Worm (Caenorhabditis elegans): Measurements from ENCODE around the gene pudl-2.

Gene pudl-2

ce11 chrIV:2819633-2820032 lies 15.0 kb upstream of the pudl-2 start, which contains the start of gene Y54G2A.13:
Gene Y54G2A.13, minus strand, starts transcription at chrIV:2819733.
- TF ChIP-seq zfp-2 (tag; optimal IDR thresholded peaks at IDR 0.05) (no peak), daf-16 (GFP tag; optimal IDR thresholded peaks at IDR 0.05) (no peak), daf-16 (tag; optimal IDR thresholded peaks at IDR 0.05) (no peak), saeg-2 (GFP tag; IDR thresholded peaks at IDR 0.05) (no peak), F26F4.8 (GFP tag; conservative IDR thresholded peaks at IDR 0.05) (no peak), daf-8 (GFP tag; IDR thresholded peaks at IDR 0.05) (no peak), Y75B8A.6 (GFP tag; IDR thresholded peaks at IDR 0.05) (no peak), lir-3 (tag; optimal IDR thresholded peaks at IDR 0.05) (no peak), dmd-6 (GFP tag; IDR thresholded peaks at IDR 0.05) (no peak)

- TF ChIP-seq hlh-30 (tag; optimal IDR thresholded peaks at IDR 0.05; ENCODE audit: insufficient read depth) (no peak), ceh-62 (tag; optimal IDR thresholded peaks at IDR 0.05) (no peak), zfp-3 (GFP tag; conservative IDR thresholded peaks at IDR 0.05) (no peak), arid-1 (GFP tag; conservative IDR thresholded peaks at IDR 0.05) (no peak), daf-19 (GFP tag; conservative IDR thresholded peaks at IDR 0.05) (no peak), pha-4 (GFP tag; IDR thresholded peaks at IDR 0.05) (no peak), pha-4 (tag; optimal IDR thresholded peaks at IDR 0.05) (no peak), daf-8 (GFP tag; IDR thresholded peaks at IDR 0.05) (no peak), D1046.2 (GFP tag; IDR thresholded peaks at IDR 0.05) (no peak), ztf-11 (tag; optimal IDR thresholded peaks at IDR 0.05) (no peak), dmd-9 (GFP tag; IDR thresholded peaks at IDR 0.05) (no peak), zag-1 (tag; optimal IDR thresholded peaks at IDR 0.05) (no peak), zip-2 (tag; optimal IDR thresholded peaks at IDR 0.05) (no peak), mes-2 (tag; optimal IDR thresholded peaks at IDR 0.05; ENCODE audit: poor library complexity, severe bottlenecking) (no peak)
Observed at ce11 chrIV:2820408-2820807, 14.2 kb upstream of the pudl-2 start, which contains the start of gene Y54G2A.37. Gene Y54G2A.37, plus strand, starts transcription at chrIV:2820708.

ce11 chrIV:2823446-2823845 lies 11.2 kb upstream of the pudl-2 start, which contains the start of gene clec-80:
Gene clec-80, plus strand, starts transcription at chrIV:2823746.
- no peak for TF ChIP-seq cey-2 (tag; optimal IDR thresholded peaks at IDR 0.05; ENCODE audit: borderline replicate concordance, insufficient read depth)
- TF ChIP-seq pqm-1 (tag; optimal IDR thresholded peaks at IDR 0.05), result peak; percentile 43

- TF ChIP-seq unc-62 (GFP tag; optimal IDR thresholded peaks at IDR 0.05 in 1 of 2) (no peak), unc-62 (tag; optimal IDR thresholded peaks at IDR 0.05) (no peak), snpc-4 (tag; optimal IDR thresholded peaks at IDR 0.05) (peak; percentile 72), rbr-2 (tag; optimal IDR thresholded peaks at IDR 0.05) (no peak), dmd-6 (GFP tag; IDR thresholded peaks at IDR 0.05) (no peak), daf-16 (GFP tag; optimal IDR thresholded peaks at IDR 0.05) (no peak), daf-16 (tag; optimal IDR thresholded peaks at IDR 0.05) (no peak), sdz-12 (GFP tag; optimal IDR thresholded peaks at IDR 0.05) (peak; percentile 56), hmg-1.1 (GFP tag; IDR thresholded peaks at IDR 0.05) (no peak), saeg-2 (GFP tag; IDR thresholded peaks at IDR 0.05) (no peak), dmd-8 (GFP tag; IDR thresholded peaks at IDR 0.05) (no peak), lin-39 (tag; optimal IDR thresholded peaks at IDR 0.05) (no peak), ceh-28 (tag; optimal IDR thresholded peaks at IDR 0.05) (peak; percentile 20)
Observed at ce11 chrIV:2825460-2826103, 9.0 kb upstream of the pudl-2 start.

ce11 chrIV:2826335-2826734 lies 8.3 kb upstream of the pudl-2 start:
- no peak for TF ChIP-seq set-16 (GFP tag; IDR thresholded peaks at IDR 0.05)
- no peak for TF ChIP-seq daf-12 (tag; optimal IDR thresholded peaks at IDR 0.05)
- TF ChIP-seq Y75B8A.6 (GFP tag; IDR thresholded peaks at IDR 0.05), result no peak
- no peak for TF ChIP-seq mep-1 (tag; optimal IDR thresholded peaks at IDR 0.05)
- TF ChIP-seq aha-1 (tag), result peak; percentile 84
- no peak for TF ChIP-seq daf-8 (GFP tag; IDR thresholded peaks at IDR 0.05)
- TF ChIP-seq nhr-111 (GFP tag; optimal IDR thresholded peaks at IDR 0.05), result no peak
- no peak for TF ChIP-seq rbr-2 (tag; optimal IDR thresholded peaks at IDR 0.05)
- no peak for TF ChIP-seq mdl-1 (tag; optimal IDR thresholded peaks at IDR 0.05)
- no peak for TF ChIP-seq mdt-29 (GFP tag; IDR thresholded peaks at IDR 0.05)
- TF ChIP-seq F44E2.7 (GFP tag; IDR thresholded peaks at IDR 0.05), result no peak
- TF ChIP-seq lin-13 (GFP tag; optimal IDR thresholded peaks at IDR 0.05), result no peak
- no peak for TF ChIP-seq madf-9 (GFP tag; conservative IDR thresholded peaks at IDR 0.05)
- no peak for TF ChIP-seq nhr-48 (tag; optimal IDR thresholded peaks at IDR 0.05)
- no peak for TF ChIP-seq zip-2 (tag; optimal IDR thresholded peaks at IDR 0.05)
- TF ChIP-seq daf-16 (GFP tag; optimal IDR thresholded peaks at IDR 0.05), result no peak
- TF ChIP-seq daf-16 (tag; optimal IDR thresholded peaks at IDR 0.05), result peak; percentile 5
- TF ChIP-seq dmd-8 (GFP tag; IDR thresholded peaks at IDR 0.05), result no peak

All from whole organism, L4 larva.